Fruit fly (Drosophila melanogaster): ENCODE data around the gene CG17192.

- TF ChIP-seq CG33017 (tag; optimal IDR thresholded peaks at IDR 0.05): no peak
- no peak for TF ChIP-seq Crg-1 (GFP tag; optimal IDR thresholded peaks at IDR 0.05)
- TF ChIP-seq kay (GFP tag; ENCODE audit: borderline replicate concordance): no peak
- no peak for TF ChIP-seq tj (GFP tag; optimal IDR thresholded peaks at IDR 0.05)
- TF ChIP-seq CG7101 (tag; optimal IDR thresholded peaks at IDR 0.05): no peak
- no peak for TF ChIP-seq CG5204 (GFP tag; optimal IDR thresholded peaks at IDR 0.05)
- TF ChIP-seq CG7045 (GFP tag; optimal IDR thresholded peaks at IDR 0.05): no peak
- no peak for TF ChIP-seq CG14711 (tag; optimal IDR thresholded peaks at IDR 0.05)
- no peak for TF ChIP-seq ovo (GFP tag; optimal IDR thresholded peaks at IDR 0.05)
- no peak for TF ChIP-seq CG12768 (GFP tag; optimal IDR thresholded peaks at IDR 0.05)
Observed at dm6 chr3R:26999452-26999851, 18.6 kb downstream of the CG17192 start, which contains the start of gene CG31077.
